Fruit fly (Drosophila melanogaster): ENCODE results near the gene atl.

DNA sequence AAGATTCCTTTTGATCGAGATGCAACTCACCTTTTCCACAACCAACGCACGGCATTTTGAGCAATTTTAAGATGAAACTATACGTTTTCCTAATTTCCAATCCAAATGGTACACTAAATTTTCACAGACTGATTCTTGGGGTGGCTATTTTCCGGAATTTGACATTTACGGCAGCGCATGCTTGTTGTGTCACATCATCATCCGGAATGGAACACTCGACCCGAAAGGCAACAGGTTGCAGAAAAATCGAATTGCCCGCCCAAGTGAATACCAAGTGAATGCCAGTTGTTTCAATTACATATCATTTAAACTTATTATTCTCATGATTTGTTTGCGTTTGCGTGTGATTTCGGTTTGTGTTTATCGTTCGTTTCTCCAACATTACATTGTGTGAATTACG lies 9.5 kb downstream of the atl start, which contains the start of gene MtnF:
- TF ChIP-seq Dll (optimal IDR thresholded peaks at IDR 0.05) (no peak), psq (optimal IDR thresholded peaks at IDR 0.05) (no peak)

Measured in whole organism.